Worm (Caenorhabditis elegans): Measurements from ENCODE around the gene pes-1.

pes-1 gene

DNA sequence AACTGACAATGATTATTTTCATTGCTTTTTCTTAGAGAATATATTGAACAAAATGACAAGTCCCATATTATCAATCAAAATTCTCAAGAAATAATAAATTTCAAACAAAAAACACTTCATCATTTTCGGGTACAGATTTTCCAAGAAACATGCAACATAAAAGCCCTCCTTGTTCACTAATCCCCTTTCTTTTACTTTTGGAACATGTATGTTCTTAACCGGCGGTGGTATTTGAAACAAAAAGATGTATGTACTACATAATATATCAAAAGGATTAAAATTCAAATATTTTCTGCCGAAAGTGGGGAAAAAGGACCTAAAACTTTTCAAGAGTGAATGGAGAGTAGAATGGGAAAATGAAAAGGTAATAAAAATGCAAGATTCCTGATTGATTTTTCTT is 51.7 kb downstream of the pes-1 start:
- TF ChIP-seq let-526 (GFP tag; IDR thresholded peaks at IDR 0.05), result no peak
- TF ChIP-seq chd-7 (tag; optimal IDR thresholded peaks at IDR 0.05), result no peak
- TF ChIP-seq F39B2.1 (GFP tag; IDR thresholded peaks at IDR 0.05), result no peak
- no peak for TF ChIP-seq ceh-27 (GFP tag; optimal IDR thresholded peaks at IDR 0.05)
- no peak for TF ChIP-seq mel-28 (tag; optimal IDR thresholded peaks at IDR 0.05; ENCODE audit: borderline replicate concordance)
- no peak for TF ChIP-seq tbp1 (GFP tag; optimal IDR thresholded peaks at IDR 0.05)
- TF ChIP-seq ceh-58 (GFP tag; IDR thresholded peaks at IDR 0.05), result no peak
- no peak for TF ChIP-seq cebp-1 (GFP tag; IDR thresholded peaks at IDR 0.05)
- no peak for TF ChIP-seq cebp-1 (tag; optimal IDR thresholded peaks at IDR 0.05)
- no peak for TF ChIP-seq snpc-1.3 (tag; optimal IDR thresholded peaks at IDR 0.05; ENCODE audit: insufficient read depth)
- TF ChIP-seq atf-7 (tag; optimal IDR thresholded peaks at IDR 0.05), result no peak
- TF ChIP-seq lin-26 (GFP tag; IDR thresholded peaks at IDR 0.05), result no peak
- no peak for TF ChIP-seq ztf-6 (GFP tag; IDR thresholded peaks at IDR 0.05)
- TF ChIP-seq ztf-22 (GFP tag; optimal IDR thresholded peaks at IDR 0.05), result no peak
- TF ChIP-seq attf-5 (GFP tag; optimal IDR thresholded peaks at IDR 0.05), result no peak
- no peak for TF ChIP-seq zfh-2 (GFP tag; conservative IDR thresholded peaks at IDR 0.05)
- no peak for TF ChIP-seq B0019.2 (GFP tag; conservative IDR thresholded peaks at IDR 0.05)
- no peak for TF ChIP-seq B0261.1 (tag; optimal IDR thresholded peaks at IDR 0.05)
- TF ChIP-seq Y67H2A.10 (GFP tag; conservative IDR thresholded peaks at IDR 0.05), result no peak
- TF ChIP-seq F55B11.4 (tag; optimal IDR thresholded peaks at IDR 0.05; ENCODE audit: borderline replicate concordance, insufficient read depth), result no peak
